Fruit fly (Drosophila melanogaster): ENCODE data around the gene ScsbetaG.

Gene ScsbetaG

dm6 chr3L:5603860-5604415 is 40.4 kb upstream of the ScsbetaG start, which contains the start of gene TM9SF3 (continued):
- TF ChIP-seq dl (GFP tag; optimal IDR thresholded peaks at IDR 0.05; ENCODE audit: insufficient read depth in 1 of 2, partially characterized antibody in 2 of 2): no peak
- TF ChIP-seq Hr83 (GFP tag; optimal IDR thresholded peaks at IDR 0.05; ENCODE audit: poor library complexity, severe bottlenecking): no peak
- TF ChIP-seq woc (GFP tag; optimal IDR thresholded peaks at IDR 0.05): peak; percentile 56
- no peak for TF ChIP-seq CrebA (GFP tag; optimal IDR thresholded peaks at IDR 0.05; ENCODE audit: borderline replicate concordance)
- TF ChIP-seq OdsH (GFP tag; optimal IDR thresholded peaks at IDR 0.05): no peak
- TF ChIP-seq Myc (optimal IDR thresholded peaks at IDR 0.05): no peak
- TF ChIP-seq tai (GFP tag; optimal IDR thresholded peaks at IDR 0.05): no peak
- TF ChIP-seq lola (GFP tag; optimal IDR thresholded peaks at IDR 0.05): no peak
- no peak for TF ChIP-seq jim (GFP tag; optimal IDR thresholded peaks at IDR 0.05)
- TF ChIP-seq CG32264 (GFP tag; optimal IDR thresholded peaks at IDR 0.05): no peak

- TF ChIP-seq jim (GFP tag; optimal IDR thresholded peaks at IDR 0.05): no peak
- no peak for TF ChIP-seq CrebA (GFP tag; optimal IDR thresholded peaks at IDR 0.05; ENCODE audit: borderline replicate concordance)
- no peak for TF ChIP-seq HLH106 (tag; optimal IDR thresholded peaks at IDR 0.05)
- no peak for TF ChIP-seq pan (optimal IDR thresholded peaks at IDR 0.05)
- TF ChIP-seq dl (GFP tag; optimal IDR thresholded peaks at IDR 0.05; ENCODE audit: insufficient read depth in 1 of 2, partially characterized antibody in 2 of 2): no peak
- TF ChIP-seq tai (GFP tag; optimal IDR thresholded peaks at IDR 0.05): no peak
- TF ChIP-seq Hnf4 (GFP tag; optimal IDR thresholded peaks at IDR 0.05): no peak
- no peak for TF ChIP-seq brk (GFP tag; optimal IDR thresholded peaks at IDR 0.05)
- TF ChIP-seq N (GFP tag; optimal IDR thresholded peaks at IDR 0.05): no peak
- no peak for TF ChIP-seq GATAd (GFP tag; optimal IDR thresholded peaks at IDR 0.05)
- no peak for TF ChIP-seq Mio (GFP tag; optimal IDR thresholded peaks at IDR 0.05)
- TF ChIP-seq CG32264 (GFP tag; optimal IDR thresholded peaks at IDR 0.05): no peak
- no peak for TF ChIP-seq dsf (GFP tag; optimal IDR thresholded peaks at IDR 0.05; ENCODE audit: borderline replicate concordance)
These were observed 36.1 kb upstream of the ScsbetaG start, which contains the start of gene CG10591 for dm6 chr3L:5599592-5599991. CG10591 (minus strand) TSS chr3L:5599692.

DNA sequence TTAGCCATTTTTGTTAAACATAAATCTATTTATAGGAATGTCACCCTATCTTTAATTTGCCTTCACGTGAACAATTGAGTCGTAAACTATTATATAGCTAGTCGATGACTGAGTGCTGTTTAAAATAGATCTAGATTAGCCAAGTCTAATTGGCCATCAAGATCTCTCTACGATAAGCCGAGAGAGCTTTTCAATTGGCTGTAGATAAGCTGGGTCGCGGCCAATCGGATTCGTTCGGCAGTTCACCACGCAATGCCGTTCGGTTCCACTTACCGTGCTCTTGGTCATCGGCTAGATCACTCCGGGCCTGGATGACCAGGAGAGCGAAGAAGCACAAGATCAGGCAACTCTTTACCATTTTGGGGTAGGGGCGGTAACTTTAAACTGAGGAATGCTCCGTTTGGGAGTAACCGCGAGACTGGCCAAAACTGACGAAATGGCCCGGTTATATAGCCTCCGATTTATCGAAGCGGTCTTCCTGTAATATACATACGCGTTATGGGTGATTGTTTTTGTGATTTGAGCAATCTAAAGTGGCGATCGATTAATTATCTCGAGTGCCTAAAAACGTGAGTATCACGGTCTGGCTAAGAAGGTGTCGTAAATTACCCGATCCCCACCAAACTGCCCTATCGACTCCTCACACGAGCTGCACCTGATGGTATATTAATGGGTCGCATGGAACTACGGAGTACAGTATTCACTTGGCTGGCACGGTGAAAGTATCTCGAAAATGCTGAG is 31.5 kb upstream of the ScsbetaG start, which contains the start of the genes Alp10 and Alp9:
Alp10 (minus strand) TSS at position 420 of the 741 bp plus-strand sequence.
Alp9 (plus strand) TSS at position 690 of the 741 bp plus-strand sequence.
- TF ChIP-seq pan (optimal IDR thresholded peaks at IDR 0.05): no peak
- no peak for TF ChIP-seq rgr (GFP tag; optimal IDR thresholded peaks at IDR 0.05)
- no peak for TF ChIP-seq h (GFP tag; optimal IDR thresholded peaks at IDR 0.05)
- no peak for TF ChIP-seq dl (GFP tag; optimal IDR thresholded peaks at IDR 0.05; ENCODE audit: insufficient read depth in 1 of 2, partially characterized antibody in 2 of 2)

DNA sequence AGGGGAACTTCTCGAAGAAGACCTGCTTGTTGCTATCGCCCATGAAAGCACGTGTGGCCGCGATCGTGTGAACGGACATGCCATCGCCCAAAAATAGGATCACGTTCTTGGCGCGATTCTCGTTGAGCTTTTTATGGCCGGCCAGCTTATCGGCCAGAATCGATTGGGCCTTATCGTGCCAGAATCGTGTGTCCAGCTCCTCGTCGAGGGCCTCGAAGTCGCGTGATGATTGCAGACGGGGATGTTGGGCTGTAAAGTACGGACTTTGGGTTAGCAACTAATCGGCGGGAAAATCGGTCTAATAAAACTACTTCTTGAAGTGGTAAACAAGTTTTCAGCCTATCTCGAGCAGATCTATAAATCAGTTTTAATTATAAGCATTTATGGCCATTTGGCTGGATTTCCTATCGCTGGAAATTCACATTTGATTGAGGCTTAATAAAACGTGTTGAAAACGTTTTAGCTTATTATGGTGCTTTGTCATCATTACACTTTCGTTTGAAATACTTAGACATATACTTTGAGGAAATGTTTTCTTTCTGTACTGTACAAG is 30.7 kb upstream of the ScsbetaG start:
- TF ChIP-seq woc (GFP tag; optimal IDR thresholded peaks at IDR 0.05): no peak
- TF ChIP-seq lola (GFP tag; optimal IDR thresholded peaks at IDR 0.05): no peak
- TF ChIP-seq psq (GFP tag; optimal IDR thresholded peaks at IDR 0.05): no peak
- TF ChIP-seq usp (GFP tag; optimal IDR thresholded peaks at IDR 0.05): no peak
- no peak for TF ChIP-seq Mio (GFP tag; optimal IDR thresholded peaks at IDR 0.05)
- TF ChIP-seq dl (GFP tag; optimal IDR thresholded peaks at IDR 0.05; ENCODE audit: insufficient read depth in 1 of 2, partially characterized antibody in 2 of 2): no peak
- no peak for TF ChIP-seq sage (GFP tag; optimal IDR thresholded peaks at IDR 0.05)
- TF ChIP-seq Hnf4 (GFP tag; optimal IDR thresholded peaks at IDR 0.05): no peak
- no peak for TF ChIP-seq foxo (GFP tag; optimal IDR thresholded peaks at IDR 0.05)
- TF ChIP-seq N (GFP tag; optimal IDR thresholded peaks at IDR 0.05): no peak
- TF ChIP-seq ey (GFP tag; optimal IDR thresholded peaks at IDR 0.05): no peak
- TF ChIP-seq fru (GFP tag; optimal IDR thresholded peaks at IDR 0.05): no peak
- TF ChIP-seq CG32264 (GFP tag; optimal IDR thresholded peaks at IDR 0.05): no peak
- no peak for TF ChIP-seq jim (GFP tag; optimal IDR thresholded peaks at IDR 0.05)
- no peak for TF ChIP-seq rgr (GFP tag; optimal IDR thresholded peaks at IDR 0.05)
- no peak for TF ChIP-seq Hr83 (GFP tag; optimal IDR thresholded peaks at IDR 0.05; ENCODE audit: poor library complexity, severe bottlenecking)

dm6 chr3L:5592437-5592836 is 28.9 kb upstream of the ScsbetaG start, which contains the start of gene spo:
spo (minus strand) TSS chr3L:5592571.
- TF ChIP-seq Sp1 (GFP tag; optimal IDR thresholded peaks at IDR 0.05) (no peak), foxo (GFP tag; optimal IDR thresholded peaks at IDR 0.05) (no peak), Rel (GFP tag; optimal IDR thresholded peaks at IDR 0.05) (no peak), Rel (tag; optimal IDR thresholded peaks at IDR 0.05) (no peak), woc (GFP tag; optimal IDR thresholded peaks at IDR 0.05) (no peak), Dif (GFP tag; optimal IDR thresholded peaks at IDR 0.05; ENCODE audit: partially characterized antibody) (no peak), Hr78 (GFP tag; optimal IDR thresholded peaks at IDR 0.05) (no peak), Abd-B (GFP tag; optimal IDR thresholded peaks at IDR 0.05) (no peak), tai (GFP tag; optimal IDR thresholded peaks at IDR 0.05) (no peak), GATAd (GFP tag; optimal IDR thresholded peaks at IDR 0.05) (no peak), pan (optimal IDR thresholded peaks at IDR 0.05) (no peak)

All from whole organism, wandering third instar larva.